Worm (Caenorhabditis elegans): Measurements from ENCODE around the gene eak-4.
"Not testable (repeated sequence)": the region's sequence is repeated elsewhere in the genome, so short reads cannot be mapped to it uniquely, and the experiment has no call there.

eak-4 gene

ce11 chrIV:12544624-12545023 lies 19.3 kb upstream of the eak-4 start:
- TF ChIP-seq W03F9.2 (tag; optimal IDR thresholded peaks at IDR 0.05) (no peak), him-1 (tag; optimal IDR thresholded peaks at IDR 0.05) (no peak), dao-5 (tag; optimal IDR thresholded peaks at IDR 0.05) (no peak)

DNA sequence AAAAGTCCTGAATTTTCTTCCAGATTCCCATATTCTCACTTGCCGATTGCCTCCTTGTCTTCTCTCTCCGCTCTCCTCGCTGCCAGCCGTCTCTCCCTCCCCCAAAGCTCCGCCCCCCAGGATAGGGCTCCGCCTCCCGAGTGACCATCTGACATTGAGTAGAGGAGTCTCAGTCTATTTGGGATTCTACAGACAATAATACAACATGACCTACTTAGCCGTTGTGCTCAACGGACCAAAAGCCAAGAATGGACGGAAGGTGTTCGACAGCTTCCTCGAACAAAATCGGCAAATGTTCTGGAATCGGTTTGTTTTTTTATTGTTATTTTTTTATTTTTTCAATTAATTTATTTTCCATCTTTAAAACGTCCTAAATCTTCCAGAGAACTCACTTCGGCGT lies 16.7 kb upstream of the eak-4 start, which contains the start of gene ham-1:
ham-1 (plus strand) TSS at position 173 of the 400 bp plus-strand sequence.
- TF ChIP-seq him-1 (tag; optimal IDR thresholded peaks at IDR 0.05), result no peak
- no peak for TF ChIP-seq dao-5 (tag; optimal IDR thresholded peaks at IDR 0.05)
- TF ChIP-seq W03F9.2 (tag; optimal IDR thresholded peaks at IDR 0.05), result no peak

DNA sequence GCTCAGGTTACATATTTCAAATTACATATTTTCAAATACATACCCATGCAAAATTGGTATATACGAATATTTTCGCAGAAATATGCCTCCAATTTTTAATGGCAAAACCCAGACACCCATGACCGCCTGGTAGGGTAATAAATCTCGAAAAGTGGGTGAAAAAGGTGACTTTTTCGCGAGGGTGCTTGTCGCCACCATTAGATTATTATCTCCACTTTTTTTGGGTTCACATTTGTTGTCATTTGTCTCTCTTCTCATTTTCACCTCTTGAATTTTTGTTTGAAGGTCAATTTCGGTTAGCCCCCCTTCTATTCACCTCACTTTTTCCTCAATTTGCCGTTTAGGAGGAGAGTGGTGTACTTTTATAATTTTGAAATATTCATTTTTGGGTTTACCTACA lies 14.9 kb upstream of the eak-4 start:
- TF ChIP-seq him-1 (tag; optimal IDR thresholded peaks at IDR 0.05), result no peak
- TF ChIP-seq dao-5 (tag; optimal IDR thresholded peaks at IDR 0.05), result no peak
- TF ChIP-seq W03F9.2 (tag; optimal IDR thresholded peaks at IDR 0.05), result no peak

DNA sequence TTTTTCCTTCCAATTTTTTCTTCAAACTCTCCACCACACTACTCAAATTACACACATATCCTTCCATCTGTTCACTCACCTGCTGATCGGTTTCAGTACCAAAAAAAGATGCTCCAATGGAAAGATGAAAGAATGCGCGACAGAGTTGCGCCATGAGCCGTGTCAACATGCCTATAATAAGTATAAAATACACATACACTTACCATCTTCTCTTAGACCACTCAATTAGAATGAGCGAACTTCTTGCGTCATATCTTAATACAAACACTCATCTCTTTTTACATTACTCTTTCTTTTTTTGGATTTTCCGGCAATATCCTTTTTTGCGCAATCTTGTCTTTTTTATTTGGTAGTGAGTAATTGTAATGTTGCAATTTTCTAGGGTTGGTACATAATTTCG lies 12.4 kb upstream of the eak-4 start:
- TF ChIP-seq dao-5 (tag; optimal IDR thresholded peaks at IDR 0.05) (no peak), W03F9.2 (tag; optimal IDR thresholded peaks at IDR 0.05) (no peak), him-1 (tag; optimal IDR thresholded peaks at IDR 0.05) (no peak)

ce11 chrIV:12536358-12536757 lies 11.0 kb upstream of the eak-4 start:
- TF ChIP-seq dao-5 (tag; optimal IDR thresholded peaks at IDR 0.05) (no peak), him-1 (tag; optimal IDR thresholded peaks at IDR 0.05) (no peak), W03F9.2 (tag; optimal IDR thresholded peaks at IDR 0.05) (no peak)

- TF ChIP-seq W03F9.2 (tag; optimal IDR thresholded peaks at IDR 0.05), result no peak
- TF ChIP-seq him-1 (tag; optimal IDR thresholded peaks at IDR 0.05), result no peak
Observed at ce11 chrIV:12531464-12531863, 6.2 kb upstream of the eak-4 start.

- TF ChIP-seq him-1 (tag; optimal IDR thresholded peaks at IDR 0.05) (no peak), W03F9.2 (tag; optimal IDR thresholded peaks at IDR 0.05) (no peak)
Observed at ce11 chrIV:12531047-12531446, 5.7 kb upstream of the eak-4 start, which contains the start of gene F53B2.5. Gene F53B2.5, minus strand, starts transcription at chrIV:12531147.

- no peak for TF ChIP-seq dao-5 (tag; optimal IDR thresholded peaks at IDR 0.05)
- peak; percentile 47 for TF ChIP-seq W03F9.2 (tag; optimal IDR thresholded peaks at IDR 0.05)
Observed at ce11 chrIV:12527217-12527616, 1.9 kb upstream of the eak-4 start, which contains the start of gene F53B2.8. Gene F53B2.8, minus strand, starts transcription at chrIV:12527396.

ce11 chrIV:12522521-12522920 lies 2.8 kb downstream of the eak-4 start, which contains the start of gene sru-13:
Gene sru-13, minus strand, starts transcription at chrIV:12522621.
- no peak for TF ChIP-seq him-1 (tag; optimal IDR thresholded peaks at IDR 0.05)
- no peak for TF ChIP-seq dao-5 (tag; optimal IDR thresholded peaks at IDR 0.05)
- no peak for TF ChIP-seq W03F9.2 (tag; optimal IDR thresholded peaks at IDR 0.05)

- TF ChIP-seq W03F9.2 (tag; optimal IDR thresholded peaks at IDR 0.05) (no peak), dao-5 (tag; optimal IDR thresholded peaks at IDR 0.05) (no peak), him-1 (tag; optimal IDR thresholded peaks at IDR 0.05) (no peak)
Observed at ce11 chrIV:12520150-12520549, 5.2 kb downstream of the eak-4 start, which contains the start of gene tsp-4. Gene tsp-4, minus strand, starts transcription at chrIV:12520250.

DNA sequence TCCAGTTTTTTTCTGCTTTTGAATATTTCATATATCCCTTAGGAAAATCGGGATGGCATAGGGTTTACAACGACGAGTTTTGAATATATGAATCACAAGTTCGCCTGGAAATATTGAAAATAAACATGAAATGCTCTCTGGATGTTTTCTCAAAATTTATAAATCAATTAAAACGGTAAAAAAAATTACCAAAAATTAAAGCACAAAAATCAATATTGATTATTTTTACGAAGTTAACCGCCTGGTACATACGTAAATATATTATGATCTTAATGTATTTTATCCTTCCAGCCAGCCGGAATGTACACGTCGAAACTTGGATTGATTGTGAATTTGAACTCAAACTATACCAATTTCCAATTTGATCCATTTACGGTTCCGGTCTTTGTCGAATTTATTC lies 19.9 kb downstream of the eak-4 start, which contains the start of gene sru-17:
sru-17 (plus strand) TSS at position 301 of the 400 bp plus-strand sequence.
- not testable (repeated sequence) for TF ChIP-seq dao-5, him-1, W03F9.2 (tag; optimal IDR thresholded peaks at IDR 0.05)

DNA sequence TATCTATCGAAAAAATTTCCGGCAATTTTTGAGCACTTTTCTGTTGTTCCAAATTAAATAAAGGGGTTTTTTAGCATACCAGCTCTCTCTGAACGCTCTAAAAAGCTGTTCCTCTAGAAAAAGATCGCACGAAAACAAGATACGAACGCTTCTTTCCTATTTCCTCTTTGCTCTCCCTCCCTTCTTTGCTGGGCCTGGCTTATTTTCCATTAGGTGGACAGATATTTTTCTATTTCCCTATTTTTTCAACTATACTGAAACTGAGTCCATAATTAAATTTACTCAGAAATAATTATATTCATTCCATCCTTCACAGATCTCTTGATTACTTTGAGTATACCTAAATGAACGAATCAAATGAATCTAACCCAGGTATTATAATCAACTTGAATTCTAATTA lies 23.4 kb downstream of the eak-4 start, which contains the start of gene sru-18:
sru-18 (plus strand) TSS at position 301 of the 400 bp plus-strand sequence.
- TF ChIP-seq W03F9.2 (tag; optimal IDR thresholded peaks at IDR 0.05) (no peak), him-1 (tag; optimal IDR thresholded peaks at IDR 0.05) (no peak), dao-5 (tag; optimal IDR thresholded peaks at IDR 0.05) (no peak)

DNA sequence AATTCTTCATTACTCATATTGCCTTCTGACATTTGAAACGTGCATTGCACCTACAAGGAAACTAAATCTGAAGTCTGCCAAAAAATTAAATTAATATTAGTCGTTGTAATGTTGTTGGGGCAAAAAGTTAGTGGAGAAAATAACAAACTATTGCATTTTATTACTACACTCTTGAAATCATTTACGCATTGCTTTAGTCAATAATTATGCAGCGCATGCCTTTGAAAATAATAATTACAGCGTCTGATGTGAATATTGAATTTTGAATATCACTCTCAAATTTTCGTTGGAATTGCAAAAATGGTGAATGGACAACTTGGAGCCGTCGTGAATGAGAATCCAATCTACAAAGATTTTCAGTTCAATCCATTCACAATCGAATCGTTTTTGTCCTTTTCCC lies 27.1 kb downstream of the eak-4 start, which contains the start of gene sru-19:
sru-19 (plus strand) TSS at position 301 of the 400 bp plus-strand sequence.
- TF ChIP-seq W03F9.2 (tag; optimal IDR thresholded peaks at IDR 0.05) (no peak), him-1 (tag; optimal IDR thresholded peaks at IDR 0.05) (no peak), dao-5 (tag; optimal IDR thresholded peaks at IDR 0.05) (no peak)

ce11 chrIV:12495196-12495595 lies 30.1 kb downstream of the eak-4 start, which contains the start of gene sru-20:
Gene sru-20, plus strand, starts transcription at chrIV:12495496.
- no peak for TF ChIP-seq dao-5 (tag; optimal IDR thresholded peaks at IDR 0.05)
- no peak for TF ChIP-seq him-1 (tag; optimal IDR thresholded peaks at IDR 0.05)
- TF ChIP-seq W03F9.2 (tag; optimal IDR thresholded peaks at IDR 0.05), result no peak

DNA sequence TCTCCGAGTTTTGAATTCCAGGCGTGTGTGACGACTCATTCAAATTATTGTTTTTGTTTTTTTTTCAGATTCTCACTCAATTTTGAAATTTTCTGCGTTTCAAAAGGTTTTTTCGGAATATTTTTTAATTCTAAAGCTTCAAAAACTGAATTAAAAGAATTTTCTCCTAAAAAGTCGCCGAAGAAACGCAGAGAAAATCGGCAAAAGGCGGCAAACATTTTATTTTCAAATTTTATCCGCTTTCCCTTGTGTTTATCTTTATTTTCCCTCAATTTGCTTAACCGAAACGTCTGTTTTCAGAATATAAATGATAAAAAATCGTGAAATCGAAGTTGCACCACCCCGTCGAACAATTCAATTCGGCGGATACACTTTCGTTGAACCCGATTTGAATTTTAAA lies 34.8 kb downstream of the eak-4 start, which contains the start of gene him-6:
him-6 (plus strand) TSS at position 301 of the 400 bp plus-strand sequence.
- TF ChIP-seq dao-5 (tag; optimal IDR thresholded peaks at IDR 0.05) (no peak), W03F9.2 (tag; optimal IDR thresholded peaks at IDR 0.05) (no peak), him-1 (tag; optimal IDR thresholded peaks at IDR 0.05) (no peak)

All from whole organism, L4/young adult.